Fruit fly (Drosophila melanogaster) whole organism: ENCODE measurements around the gene CecB.

Source experiments
- CG8478 ChIP-seq: fragments of >200 bp; optimal IDR thresholded peaks from 2 replicates; lab custom pipeline; 2018; ENCODE audit warnings: inconsistent platforms
- Dll ChIP-seq: fragments of >200 bp; optimal IDR thresholded peaks from 2 replicates; lab custom pipeline; 2017
- EcR ChIP-seq, 2 experiments: fragments of >200 bp; optimal IDR thresholded peaks; 2 replicates each; lab custom pipeline; 2017; ENCODE audit warnings: missing biosample characterization in 2 of 2, missing genetic modification characterization in 2 of 2, missing genetic modification reagents in 2 of 2
- pan ChIP-seq: fragments of >200 bp; optimal IDR thresholded peaks from 2 replicates; lab custom pipeline; 2017
- psq ChIP-seq: fragments of >200 bp; optimal IDR thresholded peaks from 2 replicates; lab custom pipeline; 2017
- usp ChIP-seq: fragments of >200 bp; optimal IDR thresholded peaks from 2 replicates; lab custom pipeline; 2017; ENCODE audit warnings: missing biosample characterization, missing genetic modification characterization, mixed read lengths

The CecB gene

dm6 chr3R:30216210-30216609, 2.6 kb upstream of the CecB start, which contains the start of gene CecC:
CecC (plus strand) TSS chr3R:30216484.
- no peak for TF ChIP-seq psq

dm6 chr3R:30215020-30215419, 1.4 kb upstream of the CecB start:
- no peak for TF ChIP-seq CG8478

DNA sequence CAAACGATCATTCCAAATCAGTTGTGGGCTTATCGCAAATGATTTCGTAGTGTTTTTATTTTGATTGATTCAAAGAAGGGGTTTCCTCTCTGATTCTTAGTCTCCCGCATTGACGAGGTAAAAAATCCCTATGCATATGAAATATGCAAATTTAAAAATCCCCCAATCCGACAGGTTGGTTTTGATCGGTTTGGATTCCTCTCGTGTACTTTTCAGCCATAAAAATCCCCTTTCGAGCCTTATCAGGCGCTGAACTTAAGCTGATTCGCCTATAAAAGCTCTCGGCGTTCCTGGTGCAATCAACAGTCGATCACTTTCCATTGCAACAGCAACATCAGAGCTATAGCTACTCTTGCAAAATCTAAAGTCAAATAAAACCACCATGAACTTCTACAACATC, 1.7 kb downstream of the CecB start, which contains the start of gene CecA2:
Gene CecA2 (plus strand): TSS at position 301 of the 400 bp plus-strand sequence.
- TF ChIP-seq CG8478, result no peak
- TF ChIP-seq psq, result no peak
- no peak for TF ChIP-seq pan
- TF ChIP-seq EcR (GFP tag; optimal IDR thresholded peaks at IDR 0.05; lab: Kevin White, UChicago), result no peak
- TF ChIP-seq usp, result no peak
- no peak for TF ChIP-seq Dll (lab: Kevin White, UChicago)

DNA sequence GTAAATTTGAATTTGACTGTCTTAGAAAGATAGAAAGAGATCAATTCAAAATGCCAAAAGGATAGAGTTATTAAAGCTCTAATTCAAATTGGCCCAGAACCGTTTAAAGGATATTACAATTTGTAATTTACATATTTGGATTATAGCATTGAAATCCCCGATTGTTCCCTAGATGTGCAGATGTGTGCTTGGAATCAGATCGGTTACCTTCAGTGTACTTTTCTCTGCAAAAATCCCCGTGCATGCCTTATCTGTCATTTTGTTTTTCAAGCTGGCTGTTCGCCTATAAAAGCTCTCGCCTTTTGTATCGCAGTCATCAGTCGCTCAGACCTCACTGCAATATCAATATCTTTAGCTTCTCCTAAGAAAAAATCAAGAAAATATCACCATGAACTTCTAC, 3.0 kb downstream of the CecB start, which contains the start of gene CecA1:
Gene CecA1 (plus strand): TSS at position 315 of the 400 bp plus-strand sequence.
- no peak for TF ChIP-seq Dll (lab: Kevin White, UChicago)
- TF ChIP-seq usp, result no peak
- TF ChIP-seq psq, result no peak
- no peak for TF ChIP-seq pan
- TF ChIP-seq EcR (GFP tag; optimal IDR thresholded peaks at IDR 0.05; lab: Kevin White, UChicago), result no peak
- no peak for TF ChIP-seq CG8478

DNA sequence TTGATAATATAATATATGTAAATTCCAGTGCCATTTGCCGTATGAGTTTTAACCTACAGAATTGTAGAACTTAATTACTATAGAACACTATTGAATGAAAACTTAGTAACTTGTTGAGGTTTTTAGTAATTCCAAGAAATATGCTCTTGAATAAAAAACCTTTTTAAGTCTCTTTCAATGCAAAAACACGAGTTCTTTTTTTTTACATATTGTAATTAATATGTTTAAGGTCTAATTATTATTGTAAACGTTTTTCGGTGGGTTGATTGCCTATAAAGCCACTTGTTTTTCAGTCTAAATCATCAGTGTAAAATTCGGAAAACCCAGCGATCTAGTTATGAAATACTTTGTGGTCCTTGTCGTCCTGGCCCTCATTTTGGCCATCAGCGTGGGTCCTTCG, 3.9 kb downstream of the CecB start, which contains the start of gene Anp:
Gene Anp (plus strand): TSS at position 301 of the 400 bp plus-strand sequence.
- TF ChIP-seq usp (no peak), psq (no peak), CG8478 (no peak), EcR (GFP tag; optimal IDR thresholded peaks at IDR 0.05; lab: Kevin White, UChicago) (no peak), pan (no peak), Dll (lab: Kevin White, UChicago) (no peak)

DNA sequence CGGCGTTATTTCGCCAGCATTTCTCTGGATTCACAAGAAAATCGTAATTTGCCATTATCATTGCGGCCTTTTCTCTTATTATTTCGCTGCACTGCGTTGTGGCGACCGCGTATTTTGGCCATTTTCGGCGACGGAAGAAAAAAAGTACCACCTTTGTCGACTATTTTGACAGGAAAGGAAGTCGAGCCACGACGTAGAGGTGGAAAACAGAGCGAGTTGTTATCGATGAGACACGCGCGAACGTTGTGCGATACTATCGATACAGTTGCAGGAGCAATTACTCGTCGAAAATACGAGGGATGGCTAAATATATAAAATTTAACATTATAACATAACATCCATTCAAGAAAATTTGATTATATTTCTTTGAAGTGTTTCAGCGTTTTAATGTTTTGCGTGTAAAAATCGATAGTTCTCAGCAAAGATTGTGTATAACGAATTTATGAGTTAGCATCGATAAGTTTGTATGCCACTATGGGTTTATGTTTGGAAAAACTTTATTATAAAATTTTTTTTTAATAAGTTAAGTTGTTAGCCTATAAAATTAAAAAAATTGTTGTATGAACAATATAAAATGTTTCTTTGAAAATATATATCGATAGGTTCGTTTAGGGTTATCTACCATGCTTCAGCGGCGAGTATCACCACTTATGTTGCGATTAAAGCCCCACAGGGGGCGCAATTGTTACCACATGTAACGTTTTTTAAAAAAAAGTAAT, 4.7 kb downstream of the CecB start, which contains the start of gene RpS7:
Gene RpS7 (minus strand): TSS at position 255 of the 719 bp plus-strand sequence.
- TF ChIP-seq pan (no peak), usp (no peak), Dll (lab: Kevin White, UChicago) (no peak), EcR (GFP tag; optimal IDR thresholded peaks at IDR 0.05; lab: Kevin White, UChicago) (no peak), psq (no peak), CG8478 (no peak)

DNA sequence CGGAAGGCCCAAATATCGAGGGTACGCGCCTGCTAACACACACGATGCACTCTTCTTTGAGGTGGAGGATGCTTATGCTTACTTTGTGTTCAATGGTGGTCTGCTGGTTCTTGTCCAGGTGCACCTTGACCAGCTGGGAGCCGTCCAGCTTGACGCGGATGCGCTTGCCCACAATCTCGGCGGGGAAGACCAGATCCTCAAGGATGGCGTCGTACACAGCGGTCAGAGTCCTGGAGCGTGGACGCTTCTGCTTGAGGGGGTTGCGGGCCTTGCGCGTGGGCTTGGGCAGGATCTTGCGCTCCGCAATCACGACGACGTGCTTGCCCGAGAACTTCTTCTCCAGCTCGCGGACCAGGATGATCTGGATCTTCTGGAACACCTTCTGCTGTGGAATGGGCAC, 5.6 kb downstream of the CecB start:
- TF ChIP-seq CG8478 (no peak), psq (no peak), usp (no peak), pan (no peak), Dll (lab: Kevin White, UChicago) (no peak), EcR (GFP tag; optimal IDR thresholded peaks at IDR 0.05; lab: Kevin White, UChicago) (no peak)

- TF ChIP-seq EcR (GFP tag; optimal IDR thresholded peaks at IDR 0.05; lab: Kevin White, UChicago) (no peak), psq (no peak), pan (no peak), CG8478 (no peak), usp (no peak), Dll (lab: Kevin White, UChicago) (no peak)
Observed at dm6 chr3R:30205946-30206345, 7.7 kb downstream of the CecB start.

DNA sequence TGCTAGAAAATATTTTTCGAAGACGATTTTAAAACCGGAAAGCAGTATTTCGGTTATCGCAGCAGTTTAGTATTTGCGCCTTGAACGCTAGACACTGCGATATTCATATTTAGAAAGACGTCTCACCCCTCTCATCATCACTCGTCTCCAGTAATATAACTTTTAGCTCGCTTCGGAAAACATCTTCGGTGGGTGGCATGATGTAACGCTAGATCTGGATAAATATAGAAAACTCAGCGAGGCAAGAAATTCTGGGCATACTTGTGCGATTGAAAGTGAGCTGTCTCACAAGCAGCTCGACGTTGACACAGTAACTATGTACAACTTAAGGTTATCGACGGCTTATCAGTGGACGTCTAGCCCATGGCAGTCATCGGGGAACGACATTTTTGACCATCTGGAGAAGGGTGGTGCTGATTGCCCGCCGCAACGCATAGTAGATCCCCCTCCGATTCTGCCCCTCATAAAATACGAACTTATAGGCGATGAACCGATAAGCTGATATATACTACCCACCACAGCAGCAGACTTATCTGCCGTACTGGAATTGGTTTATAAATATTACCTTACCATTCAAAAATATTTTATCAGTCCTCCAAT, 9.5 kb downstream of the CecB start:
- TF ChIP-seq psq (no peak), pan (no peak), CG8478 (no peak)

dm6 chr3R:30203104-30203986, 10.3 kb downstream of the CecB start:
- no peak for TF ChIP-seq usp
- no peak for TF ChIP-seq psq
- TF ChIP-seq pan, result no peak
- no peak for TF ChIP-seq Dll (lab: Kevin White, UChicago)
- TF ChIP-seq EcR (GFP tag; optimal IDR thresholded peaks at IDR 0.05; lab: Kevin White, UChicago), result no peak
- no peak for TF ChIP-seq CG8478

- TF ChIP-seq Dll (lab: Kevin White, UChicago) (no peak), psq (no peak), EcR (GFP tag; optimal IDR thresholded peaks at IDR 0.05; lab: Kevin White, UChicago) (no peak), usp (no peak), pan (no peak), CG8478 (no peak)
Observed at dm6 chr3R:30202898-30203103, 10.8 kb downstream of the CecB start, which contains the start of gene CG9743. CG9743 (minus strand) TSS chr3R:30202998.

DNA sequence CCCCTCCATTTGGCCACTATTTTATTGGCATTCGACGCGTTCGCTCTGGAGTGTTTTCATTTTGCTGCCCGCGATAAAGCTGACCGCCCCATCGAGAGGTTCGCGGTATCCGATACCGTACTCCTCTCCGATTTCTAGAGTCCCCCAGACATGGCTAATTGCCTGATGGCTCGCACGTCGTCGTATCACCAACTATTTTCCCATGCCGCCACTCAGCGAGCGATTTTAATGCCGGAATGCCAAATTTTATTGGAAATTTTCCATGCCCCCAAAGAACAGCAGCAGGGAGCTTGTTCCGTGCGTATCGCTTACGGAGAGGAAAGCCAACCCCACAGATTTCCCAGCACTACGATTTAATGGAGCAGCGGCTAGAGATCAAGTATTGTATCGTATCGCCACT, 12.5 kb downstream of the CecB start:
- TF ChIP-seq psq, result no peak
- TF ChIP-seq Dll (lab: Kevin White, UChicago), result no peak
- TF ChIP-seq usp, result no peak
- TF ChIP-seq EcR (GFP tag; optimal IDR thresholded peaks at IDR 0.05; lab: Kevin White, UChicago), result no peak
- TF ChIP-seq pan, result no peak
- no peak for TF ChIP-seq CG8478

dm6 chr3R:30200091-30200698, 13.4 kb downstream of the CecB start:
- TF ChIP-seq Dll (lab: Kevin White, UChicago) (no peak), CG8478 (no peak), usp (no peak), EcR (GFP tag; optimal IDR thresholded peaks at IDR 0.05; lab: Kevin White, UChicago) (no peak), psq (no peak), pan (no peak)
